Worm (Caenorhabditis elegans): ENCODE results near the gene ZK822.1.
A peak's percentile ranks its signal among the peaks of the same experiment; 100 is the strongest.

Gene ZK822.1

ce11 chrIV:11922011-11922410 is at the start of gene ZK822.1:
TSS of gene ZK822.1 (minus strand) at chrIV:11922131.
- no peak for TF ChIP-seq unc-62 (GFP tag; optimal IDR thresholded peaks at IDR 0.05)

- no peak for TF ChIP-seq unc-62 (GFP tag; optimal IDR thresholded peaks at IDR 0.05)
Measured at ce11 chrIV:11970171-11970570, 48.2 kb upstream of the ZK822.1 start, which contains the start of gene ZK829.9. TSS of gene ZK829.9 (plus strand) at chrIV:11970534.

ce11 chrIV:11965327-11965726 is 43.4 kb upstream of the ZK822.1 start, which contains the start of gene srj-1:
TSS of gene srj-1 (minus strand) at chrIV:11965427.
- TF ChIP-seq unc-62 (GFP tag; optimal IDR thresholded peaks at IDR 0.05), result no peak

- TF ChIP-seq unc-62 (GFP tag; optimal IDR thresholded peaks at IDR 0.05), result no peak
Measured at ce11 chrIV:11961485-11962255, 39.7 kb upstream of the ZK822.1 start, which contains the start of gene ZK829.7. TSS of gene ZK829.7 (minus strand) at chrIV:11961535.

ce11 chrIV:11959573-11959972 is 37.6 kb upstream of the ZK822.1 start, which contains the start of gene tgt-1:
TSS of gene tgt-1 (minus strand) at chrIV:11959804.
- TF ChIP-seq unc-62 (GFP tag; optimal IDR thresholded peaks at IDR 0.05), result no peak

ce11 chrIV:11957074-11957473 is 35.1 kb upstream of the ZK822.1 start:
- TF ChIP-seq unc-62 (GFP tag; optimal IDR thresholded peaks at IDR 0.05), result no peak

ce11 chrIV:11956387-11956786 is 34.5 kb upstream of the ZK822.1 start:
- TF ChIP-seq unc-62 (GFP tag; optimal IDR thresholded peaks at IDR 0.05), result peak; percentile 29

ce11 chrIV:11955592-11955991 is 33.7 kb upstream of the ZK822.1 start:
- no peak for TF ChIP-seq unc-62 (GFP tag; optimal IDR thresholded peaks at IDR 0.05)

- no peak for TF ChIP-seq unc-62 (GFP tag; optimal IDR thresholded peaks at IDR 0.05)
Measured at ce11 chrIV:11952612-11953299, 30.8 kb upstream of the ZK822.1 start, which contains the start of gene gdh-1. TSS of gene gdh-1 (plus strand) at chrIV:11953249.

ce11 chrIV:11950270-11950669 is 28.3 kb upstream of the ZK822.1 start, which contains the start of gene tbx-36:
TSS of gene tbx-36 (plus strand) at chrIV:11950570.
- TF ChIP-seq unc-62 (GFP tag; optimal IDR thresholded peaks at IDR 0.05), result no peak

ce11 chrIV:11949717-11950116 is 27.8 kb upstream of the ZK822.1 start, which contains the start of gene hdl-1:
TSS of gene hdl-1 (minus strand) at chrIV:11949817.
- TF ChIP-seq unc-62 (GFP tag; optimal IDR thresholded peaks at IDR 0.05), result no peak

ce11 chrIV:11945621-11946020 is 23.7 kb upstream of the ZK822.1 start, which contains the start of gene ZK829.3:
TSS of gene ZK829.3 (minus strand) at chrIV:11945721.
- TF ChIP-seq unc-62 (GFP tag; optimal IDR thresholded peaks at IDR 0.05), result no peak

- no peak for TF ChIP-seq unc-62 (GFP tag; optimal IDR thresholded peaks at IDR 0.05)
Measured at ce11 chrIV:11942313-11942712, 20.4 kb upstream of the ZK822.1 start, which contains the start of gene ZK829.1. TSS of gene ZK829.1 (minus strand) at chrIV:11942413.

ce11 chrIV:11938554-11938953 is 16.6 kb upstream of the ZK822.1 start:
- TF ChIP-seq unc-62 (GFP tag; optimal IDR thresholded peaks at IDR 0.05), result no peak

ce11 chrIV:11937087-11937486 is 15.2 kb upstream of the ZK822.1 start, which contains the start of gene slc-5A12:
TSS of gene slc-5A12 (plus strand) at chrIV:11937419.
- TF ChIP-seq unc-62 (GFP tag; optimal IDR thresholded peaks at IDR 0.05), result no peak

- no peak for TF ChIP-seq unc-62 (GFP tag; optimal IDR thresholded peaks at IDR 0.05)
Measured at ce11 chrIV:11930572-11930971, 8.6 kb upstream of the ZK822.1 start, which contains the start of gene nhx-9. TSS of gene nhx-9 (plus strand) at chrIV:11930872.
